Fruit fly (Drosophila melanogaster) whole organism, embryonic: ENCODE measurements around the gene Bet1.

Experiments used
- ATbp ChIP-seq: fragments of 200-800 bp; sonication (Bioruptor generic); optimal IDR thresholded peaks from 2 replicates; lab custom pipeline; 2017; ENCODE audit warnings: missing biosample characterization, mild to moderate bottlenecking, missing genetic modification characterization, missing genetic modification reagents
- Adf1 ChIP-seq: fragments of 200-800 bp; sonication (Bioruptor generic); IDR thresholded peaks from 2 replicates; pipeline ENCODE4 v1.3.6; 2022; ENCODE audit warnings: missing biosample characterization, missing genetic modification characterization
- C15 ChIP-seq: fragments of 200-800 bp; sonication (Bioruptor generic); IDR thresholded peaks from 3 replicates; pipeline ENCODE4 v1.3.6; 2022; ENCODE audit warnings: missing biosample characterization, missing genetic modification characterization
- CG10959 ChIP-seq: fragments of 200-800 bp; sonication (Bioruptor generic); IDR thresholded peaks from 2 replicates; pipeline ENCODE4 v1.3.6; 2022; ENCODE audit warnings: missing biosample characterization, missing genetic modification characterization
- CG12071 ChIP-seq: fragments of 200-800 bp; sonication (Bioruptor generic); optimal IDR thresholded peaks from 3 replicates; lab custom pipeline; 2018; ENCODE audit warnings: missing biosample characterization, mild to moderate bottlenecking, missing genetic modification characterization
- CG13287 ChIP-seq: fragments of 200-800 bp; sonication (Bioruptor generic); IDR thresholded peaks from 2 replicates; pipeline ENCODE4 v1.3.6; 2022; ENCODE audit warnings: missing biosample characterization, missing genetic modification characterization; ENCODE audit not compliant: partially characterized antibody
- CG1647 ChIP-seq: fragments of 200-800 bp; sonication (Bioruptor generic); optimal IDR thresholded peaks from 3 replicates; lab custom pipeline; 2016; ENCODE audit warnings: missing biosample characterization, missing genetic modification characterization
- CG1792 ChIP-seq: fragments of 200-800 bp; sonication (Bioruptor generic); optimal IDR thresholded peaks from 2 replicates; lab custom pipeline; 2016; ENCODE audit warnings: missing biosample characterization, missing genetic modification characterization
- CG31365 ChIP-seq: fragments of 200-800 bp; sonication (Bioruptor generic); optimal IDR thresholded peaks from 2 replicates; lab custom pipeline; 2018; ENCODE audit warnings: missing biosample characterization, mild to moderate bottlenecking, missing genetic modification characterization
- CG31388 ChIP-seq: fragments of 200-800 bp; sonication (Bioruptor generic); optimal IDR thresholded peaks from 2 replicates; lab custom pipeline; 2016; ENCODE audit warnings: missing biosample characterization, missing genetic modification characterization
- CG32772 ChIP-seq: fragments of 200-800 bp; sonication (Bioruptor generic); IDR thresholded peaks from 2 replicates; pipeline ENCODE4 v1.3.6; 2022; ENCODE audit warnings: missing biosample characterization, missing genetic modification characterization
- CG34376 ChIP-seq: fragments of 200-800 bp; sonication (Bioruptor generic); optimal IDR thresholded peaks from 2 replicates; lab custom pipeline; 2018; ENCODE audit warnings: missing biosample characterization, mild to moderate bottlenecking, missing genetic modification characterization
- CG4282 ChIP-seq: fragments of 200-800 bp; sonication (Bioruptor generic); optimal IDR thresholded peaks from 2 replicates; lab custom pipeline; 2016; ENCODE audit warnings: missing biosample characterization, missing genetic modification characterization
- CG4360 ChIP-seq: fragments of 200-800 bp; sonication (Bioruptor generic); IDR thresholded peaks from 2 replicates; pipeline ENCODE4 v1.3.6; 2022; ENCODE audit warnings: missing biosample characterization, missing genetic modification characterization
- CG6272 ChIP-seq: fragments of 200-800 bp; sonication (Bioruptor generic); IDR thresholded peaks from 2 replicates; pipeline ENCODE4 v1.3.6; 2022; ENCODE audit warnings: missing biosample characterization, missing genetic modification characterization
- CG6654 ChIP-seq: fragments of 200-800 bp; sonication (Bioruptor generic); optimal IDR thresholded peaks from 2 replicates; lab custom pipeline; 2017; ENCODE audit warnings: missing biosample characterization, mild to moderate bottlenecking, missing genetic modification characterization
- CG8765 ChIP-seq: fragments of 200-800 bp; sonication (Bioruptor generic); IDR thresholded peaks from 2 replicates; pipeline ENCODE4 v1.3.6; 2022; ENCODE audit warnings: missing biosample characterization, missing genetic modification characterization
- CG9727 ChIP-seq: fragments of 200-800 bp; sonication (Bioruptor generic); optimal IDR thresholded peaks from 3 replicates; lab custom pipeline; 2017; ENCODE audit warnings: missing biosample characterization, mild to moderate bottlenecking, missing genetic modification characterization
- Dll ChIP-seq: fragments of 200-800 bp; sonication (Bioruptor generic); IDR thresholded peaks from 4 replicates; pipeline ENCODE4 v1.3.6; 2022; ENCODE audit warnings: missing biosample characterization, missing genetic modification characterization; ENCODE audit not compliant: partially characterized antibody
- Ets97D ChIP-seq: fragments of 200-800 bp; sonication (Bioruptor generic); optimal IDR thresholded peaks from 3 replicates; lab custom pipeline; 2016; ENCODE audit warnings: missing biosample characterization, missing genetic modification characterization
- Hey ChIP-seq: fragments of 200-800 bp; sonication (Bioruptor generic); optimal IDR thresholded peaks from 3 replicates; lab custom pipeline; 2018; ENCODE audit warnings: missing biosample characterization, mild to moderate bottlenecking, missing genetic modification characterization
- Hmx ChIP-seq: fragments of 200-800 bp; sonication (Bioruptor generic); optimal IDR thresholded peaks from 2 replicates; lab custom pipeline; 2016; ENCODE audit warnings: missing biosample characterization, missing genetic modification characterization
- Hr78 ChIP-seq, 2 experiments: fragments of 200-800 bp in 1 of 2; fragments of >200 bp in 1 of 2; sonication (Bioruptor generic) in 1 of 2; optimal IDR thresholded peaks; 2 replicates each; lab custom pipeline; 2017 to 2019; ENCODE audit warnings: missing biosample characterization in 2 of 2, missing genetic modification characterization in 2 of 2, mild to moderate bottlenecking in 1 of 2, moderate library complexity in 1 of 2
- MTF-1 ChIP-seq: fragments of 200-800 bp; sonication (Bioruptor generic); optimal IDR thresholded peaks from 2 replicates; lab custom pipeline; 2018; ENCODE audit warnings: missing biosample characterization, mild to moderate bottlenecking, missing genetic modification characterization, borderline replicate concordance
- Med ChIP-seq: fragments of 200-800 bp; sonication (Bioruptor generic); peaks from one replicate; lab custom pipeline; 2016; ENCODE audit warnings: missing biosample characterization, missing genetic modification characterization, mild to moderate bottlenecking, inconsistent platforms, moderate library complexity
- NC2β ChIP-seq: fragments of 200-800 bp; sonication (Bioruptor generic); optimal IDR thresholded peaks from 2 replicates; lab custom pipeline; 2016; ENCODE audit warnings: missing biosample characterization, missing genetic modification characterization
- Nf-YB ChIP-seq: fragments of 200-800 bp; sonication (Bioruptor generic); optimal IDR thresholded peaks from 3 replicates; lab custom pipeline; 2019; ENCODE audit warnings: missing biosample characterization, mild to moderate bottlenecking, missing genetic modification characterization, moderate library complexity
- Scr ChIP-seq: fragments of 200-800 bp; sonication (Bioruptor generic); IDR thresholded peaks from 2 replicates; pipeline ENCODE4 v1.3.6; 2022; ENCODE audit warnings: missing biosample characterization, missing genetic modification characterization; ENCODE audit not compliant: partially characterized antibody
- Sox100B ChIP-seq: fragments of 200-800 bp; sonication (Bioruptor generic); optimal IDR thresholded peaks from 3 replicates; lab custom pipeline; 2018; ENCODE audit warnings: missing biosample characterization, mild to moderate bottlenecking, missing genetic modification characterization
- Taf1 ChIP-seq: fragments of 200-800 bp; sonication (Bioruptor generic); IDR thresholded peaks from 2 replicates; pipeline ENCODE4 v1.3.6; 2022; ENCODE audit warnings: missing biosample characterization, missing genetic modification characterization
- Xbp1 ChIP-seq: fragments of 200-800 bp; sonication (Bioruptor generic); optimal IDR thresholded peaks from 3 replicates; lab custom pipeline; 2016; ENCODE audit warnings: missing biosample characterization, mild to moderate bottlenecking, missing genetic modification characterization
- ap ChIP-seq: fragments of 200-800 bp; sonication (Bioruptor generic); IDR thresholded peaks from 2 replicates; pipeline ENCODE4 v1.3.6; 2022; ENCODE audit warnings: missing biosample characterization, missing genetic modification characterization
- ase ChIP-seq: fragments of 200-800 bp; sonication (Bioruptor generic); IDR thresholded peaks from 3 replicates; pipeline ENCODE4 v1.3.6; 2022; ENCODE audit warnings: missing biosample characterization, missing genetic modification characterization
- cad ChIP-seq: fragments of >200 bp; optimal IDR thresholded peaks from 2 replicates; lab custom pipeline; 2017; ENCODE audit warnings: missing biosample characterization, missing genetic modification characterization
- cas ChIP-seq: fragments of 200-800 bp; sonication (Bioruptor generic); IDR thresholded peaks from 2 replicates; pipeline ENCODE4 v1.3.6; 2022; ENCODE audit warnings: missing biosample characterization, missing genetic modification characterization
- dimm ChIP-seq: fragments of 200-800 bp; sonication (Bioruptor generic); IDR thresholded peaks from 2 replicates; pipeline ENCODE4 v1.3.6; 2022; ENCODE audit warnings: missing biosample characterization, missing genetic modification characterization
- dysf ChIP-seq: fragments of 200-800 bp; sonication (Bioruptor generic); IDR thresholded peaks from 3 replicates; pipeline ENCODE4 v1.3.6; 2022; ENCODE audit warnings: missing biosample characterization, missing genetic modification characterization
- en ChIP-seq: fragments of 200-800 bp; sonication (Bioruptor generic); optimal IDR thresholded peaks from 2 replicates; lab custom pipeline; 2016; ENCODE audit warnings: missing biosample characterization, missing genetic modification characterization
- esg ChIP-seq: fragments of 200-800 bp; sonication (Bioruptor generic); conservative IDR thresholded peaks from 2 replicates; pipeline ENCODE4 v1.3.6; 2022; ENCODE audit warnings: missing biosample characterization, missing genetic modification characterization
- ham ChIP-seq: fragments of 200-800 bp; sonication (Bioruptor generic); IDR thresholded peaks from 2 replicates; pipeline ENCODE4 v1.3.6; 2022; ENCODE audit warnings: missing biosample characterization, missing genetic modification characterization
- kay ChIP-seq: fragments of 200-800 bp; sonication (Bioruptor generic); optimal IDR thresholded peaks from 2 replicates; lab custom pipeline; 2016; ENCODE audit warnings: missing biosample characterization, missing genetic modification characterization
- mam ChIP-seq: fragments of 200-800 bp; sonication (Bioruptor generic); optimal IDR thresholded peaks from 3 replicates; lab custom pipeline; 2016; ENCODE audit warnings: missing biosample characterization, missing genetic modification characterization
- pros ChIP-seq: fragments of 200-800 bp; sonication (Bioruptor generic); optimal IDR thresholded peaks from 3 replicates; lab custom pipeline; 2019; ENCODE audit warnings: missing biosample characterization, mild to moderate bottlenecking, missing genetic modification characterization, moderate library complexity
- shn ChIP-seq: fragments of 200-800 bp; sonication (Bioruptor generic); optimal IDR thresholded peaks from 3 replicates; lab custom pipeline; 2016; ENCODE audit warnings: missing biosample characterization, missing genetic modification characterization
- sima ChIP-seq: fragments of 200-800 bp; sonication (Bioruptor generic); optimal IDR thresholded peaks from 2 replicates; lab custom pipeline; 2016; ENCODE audit warnings: missing biosample characterization, missing genetic modification characterization
- slbo ChIP-seq: fragments of 200-800 bp; sonication (Bioruptor generic); IDR thresholded peaks from 2 replicates; pipeline ENCODE4 v1.3.6; 2022; ENCODE audit warnings: missing biosample characterization, missing genetic modification characterization
- tgo ChIP-seq: fragments of 200-800 bp; sonication (Bioruptor generic); IDR thresholded peaks from 3 replicates; pipeline ENCODE4 v1.3.6; 2022; ENCODE audit warnings: missing biosample characterization, missing genetic modification characterization
- trem ChIP-seq: fragments of 200-800 bp; optimal IDR thresholded peaks from 3 replicates; lab custom pipeline; 2019; ENCODE audit warnings: missing biosample characterization, mild to moderate bottlenecking, missing genetic modification characterization, moderate library complexity
- vnd ChIP-seq: fragments of 200-800 bp; sonication (Bioruptor generic); IDR thresholded peaks from 3 replicates; pipeline ENCODE4 v1.3.6; 2022; ENCODE audit warnings: missing biosample characterization, missing genetic modification characterization; ENCODE audit not compliant: partially characterized antibody
- z ChIP-seq: fragments of 200-800 bp; sonication (Bioruptor generic); IDR thresholded peaks from 3 replicates; pipeline ENCODE4 v1.3.6; 2022; ENCODE audit warnings: missing biosample characterization, missing genetic modification characterization
- zen2 ChIP-seq: fragments of 200-800 bp; sonication (Bioruptor generic); IDR thresholded peaks from 3 replicates; pipeline ENCODE4 v1.3.6; 2022; ENCODE audit warnings: missing biosample characterization, missing genetic modification characterization; ENCODE audit not compliant: partially characterized antibody

Bet1 gene

DNA sequence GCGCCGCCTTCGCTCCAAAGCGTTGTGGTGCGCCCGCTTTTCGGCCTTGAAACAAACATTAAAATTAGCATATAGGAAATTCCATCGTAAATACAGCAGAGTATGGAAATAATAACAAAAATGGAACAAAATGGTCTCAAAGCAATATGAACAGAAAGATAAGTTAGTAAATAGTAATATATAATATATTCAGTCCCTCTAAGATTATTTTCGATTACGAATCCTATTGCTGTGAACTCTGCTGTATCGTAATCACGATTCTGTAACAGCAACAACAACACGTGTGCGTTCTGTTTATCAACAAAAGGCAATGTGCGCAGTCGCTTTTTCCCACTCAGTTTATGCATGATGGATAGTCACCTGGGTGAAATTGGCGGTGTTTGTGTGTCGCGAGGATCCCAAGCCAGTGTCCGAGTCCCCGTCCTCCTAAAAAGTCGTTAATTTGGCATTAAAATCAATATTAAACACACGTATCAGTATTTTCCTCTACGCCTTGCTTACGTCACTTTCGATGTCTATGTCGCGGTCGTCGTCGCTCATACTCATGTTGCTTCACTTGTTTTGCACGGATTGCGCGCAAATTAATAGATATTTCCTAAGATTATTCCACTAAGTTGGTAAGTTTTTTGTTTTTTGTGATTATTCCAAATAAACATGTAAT lies 2.4 kb downstream of the Bet1 start, which contains the start of the genes CG42374 and Mettl5 (continued):
- TF ChIP-seq CG32772 (GFP tag; lab: Robert Waterston, UW) (no peak), CG8765 (GFP tag; lab: Robert Waterston, UW) (no peak), z (no peak), CG31388 (no peak), dimm (GFP tag; lab: Robert Waterston, UW) (no peak), Scr (no peak), pros (GFP tag; lab: Kevin White, UChicago) (no peak), mam (GFP tag; lab: Kevin White, UChicago) (no peak), CG1647 (GFP tag; lab: Kevin White, UChicago) (no peak), kay (GFP tag; lab: Kevin White, UChicago) (no peak), ap (no peak), Hmx (GFP tag; lab: Kevin White, UChicago) (no peak), sima (GFP tag; lab: Kevin White, UChicago) (no peak), CG12071 (GFP tag; lab: Kevin White, UChicago) (peak; percentile 44), CG34376 (GFP tag; lab: Kevin White, UChicago) (no peak), CG6654 (no peak), Xbp1 (peak; percentile 26), CG31365 (tag; lab: Kevin White, UChicago) (no peak), trem (tag; lab: Kevin White, UChicago) (no peak), Nf-YB (GFP tag; lab: Kevin White, UChicago) (no peak), Hey (tag; lab: Kevin White, UChicago) (no peak), shn (GFP tag; lab: Kevin White, UChicago) (no peak), Med (GFP tag; lab: Kevin White, UChicago) (peak; percentile 72), en (no peak), ase (GFP tag; lab: Robert Waterston, UW) (0 out of 3 replicates have a peak, but pooled peaks have one; percentile 50), CG4282 (GFP tag; lab: Kevin White, UChicago) (no peak), CG1792 (GFP tag; lab: Kevin White, UChicago) (no peak), zen2 (GFP tag; lab: Robert Waterston, UW) (no peak), ATbp (GFP tag; lab: Kevin White, UChicago) (no peak), Adf1 (GFP tag; lab: Robert Waterston, UW) (no peak; the same call in 1 of the 2 replicates), dysf (GFP tag; lab: Robert Waterston, UW) (peak; percentile 70), Hr78 (GFP tag; optimal IDR thresholded peaks at IDR 0.05; lab: Kevin White, UChicago) (no peak), CG9727 (no peak), Sox100B (GFP tag; lab: Kevin White, UChicago) (peak; percentile 14), cas (GFP tag; lab: Robert Waterston, UW) (no peak), vnd (GFP tag; lab: Robert Waterston, UW) (no peak), Ets97D (GFP tag; lab: Kevin White, UChicago) (no peak), CG13287 (GFP tag; lab: Robert Waterston, UW) (no peak), MTF-1 (GFP tag; lab: Kevin White, UChicago) (peak; percentile 63), CG6272 (GFP tag; lab: Robert Waterston, UW) (no peak), slbo (GFP tag; lab: Robert Waterston, UW) (peak; percentile 56), Dll (no peak), C15 (GFP tag; lab: Robert Waterston, UW) (no peak), CG10959 (GFP tag; lab: Robert Waterston, UW) (no peak), cad (GFP tag; lab: Kevin White, UChicago) (no peak), Taf1 (peak; percentile 9; the same call in 1 of the 2 replicates), esg (GFP tag; lab: Robert Waterston, UW) (peak; percentile 37), CG4360 (GFP tag; lab: Robert Waterston, UW) (peak; percentile 91), tgo (peak; percentile 48; the same call in 1 of the 3 replicates), NC2β (no peak), ham (GFP tag; lab: Robert Waterston, UW) (no peak)
